Fruit fly (Drosophila melanogaster): Measurements from ENCODE around the gene alt.

The alt gene

dm6 chr3R:17684854-17685253, 2.5 kb upstream of the alt start, which contains the start of the genes CG31251 and CG31360 (continued):
- TF ChIP-seq salm (tag; optimal IDR thresholded peaks at IDR 0.05) (no peak), HLH54F (GFP tag; optimal IDR thresholded peaks at IDR 0.05) (no peak), kni (GFP tag; optimal IDR thresholded peaks at IDR 0.05) (no peak), CG4328 (GFP tag; optimal IDR thresholded peaks at IDR 0.05) (no peak), CG17328 (GFP tag; IDR thresholded peaks at IDR 0.05) (no peak), az2 (GFP tag; optimal IDR thresholded peaks at IDR 0.05) (no peak), fru (optimal IDR thresholded peaks at IDR 0.05) (no peak), tx (GFP tag; optimal IDR thresholded peaks at IDR 0.05) (no peak), CG8388 (GFP tag; optimal IDR thresholded peaks at IDR 0.05) (no peak), CG15479 (GFP tag; optimal IDR thresholded peaks at IDR 0.05) (no peak), jigr1 (GFP tag; IDR thresholded peaks at IDR 0.05) (no peak), ttk (GFP tag; IDR thresholded peaks at IDR 0.05) (no peak), cad (GFP tag; optimal IDR thresholded peaks at IDR 0.05) (no peak), bcd (GFP tag; optimal IDR thresholded peaks at IDR 0.05) (no peak), CG12071 (GFP tag; optimal IDR thresholded peaks at IDR 0.05) (no peak), emc (GFP tag; optimal IDR thresholded peaks at IDR 0.05) (no peak), gt (GFP tag; IDR thresholded peaks at IDR 0.05) (no peak), ATbp (GFP tag; optimal IDR thresholded peaks at IDR 0.05) (no peak), Stat92E (GFP tag; optimal IDR thresholded peaks at IDR 0.05) (no peak), vfl (GFP tag; optimal IDR thresholded peaks at IDR 0.05) (no peak), CG17612 (GFP tag; IDR thresholded peaks at IDR 0.05) (no peak), sob (GFP tag; IDR thresholded peaks at IDR 0.05) (no peak), CG10274 (GFP tag; optimal IDR thresholded peaks at IDR 0.05) (no peak), kay (GFP tag; optimal IDR thresholded peaks at IDR 0.05) (no peak), Ptx1 (GFP tag; IDR thresholded peaks at IDR 0.05) (no peak), CG30431 (GFP tag; optimal IDR thresholded peaks at IDR 0.05) (no peak), MTF-1 (GFP tag; optimal IDR thresholded peaks at IDR 0.05; ENCODE audit: borderline replicate concordance) (no peak), Sry-δ (GFP tag; optimal IDR thresholded peaks at IDR 0.05) (peak; percentile 57), CG6765 (GFP tag; optimal IDR thresholded peaks at IDR 0.05) (no peak), Hmr (GFP tag; optimal IDR thresholded peaks at IDR 0.05) (no peak), Chrac-16 (GFP tag; optimal IDR thresholded peaks at IDR 0.05) (no peak), gcm2 (GFP tag; optimal IDR thresholded peaks at IDR 0.05) (no peak), CG31388 (GFP tag; optimal IDR thresholded peaks at IDR 0.05) (no peak), CG11093 (GFP tag; IDR thresholded peaks at IDR 0.05) (no peak), nau (GFP tag; optimal IDR thresholded peaks at IDR 0.05) (no peak), CG10209 (GFP tag; optimal IDR thresholded peaks at IDR 0.05) (no peak), Bgb (GFP tag; IDR thresholded peaks at IDR 0.05; ENCODE audit: partially characterized antibody) (peak; percentile 73), Hmx (GFP tag; optimal IDR thresholded peaks at IDR 0.05) (no peak), CG15073 (GFP tag; optimal IDR thresholded peaks at IDR 0.05) (no peak), dati (GFP tag; IDR thresholded peaks at IDR 0.05) (no peak), cwo (GFP tag; optimal IDR thresholded peaks at IDR 0.05) (no peak), Gsc (GFP tag; IDR thresholded peaks at IDR 0.05) (no peak), vnd (GFP tag; IDR thresholded peaks at IDR 0.05; ENCODE audit: partially characterized antibody) (peak; percentile 77), CG2116 (GFP tag; optimal IDR thresholded peaks at IDR 0.05) (peak; percentile 32), trem (tag; optimal IDR thresholded peaks at IDR 0.05) (peak; percentile 99), CG9437 (GFP tag; optimal IDR thresholded peaks at IDR 0.05) (peak; percentile 0), ro (GFP tag; IDR thresholded peaks at IDR 0.05) (no peak), sens (GFP tag) (peak; percentile 55), Usf (GFP tag; optimal IDR thresholded peaks at IDR 0.05) (no peak), CG13894 (tag; optimal IDR thresholded peaks at IDR 0.05) (no peak), CG9797 (GFP tag; optimal IDR thresholded peaks at IDR 0.05) (no peak), CG14441 (GFP tag; IDR thresholded peaks at IDR 0.05) (no peak)
